Worm (Caenorhabditis elegans): ENCODE measurements around the gene K09F6.9.
"Not testable (repeated sequence)": the region's sequence is repeated elsewhere in the genome, so short reads cannot be mapped to it uniquely, and the experiment has no call there.

The K09F6.9 gene

DNA sequence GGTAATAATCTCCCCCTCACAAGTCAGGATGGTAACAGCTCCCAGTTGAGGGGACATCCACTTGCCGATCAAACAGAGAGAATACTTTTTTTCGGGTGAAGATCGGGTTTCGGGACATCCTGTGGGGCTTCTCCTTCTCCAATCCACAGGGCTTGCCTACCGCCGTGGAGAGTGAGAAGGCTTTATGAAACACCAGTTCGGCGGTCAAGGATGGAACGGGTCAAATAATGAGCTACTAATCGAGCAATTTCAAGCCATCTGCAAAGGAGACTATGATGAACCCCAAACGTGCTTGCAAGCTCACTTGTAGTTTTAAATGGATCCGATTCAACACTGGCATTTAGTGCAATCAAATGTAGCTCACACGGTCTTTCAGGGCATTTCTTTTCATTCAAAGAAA lies 2.2 kb upstream of the K09F6.9 start:
- TF ChIP-seq pag-3 (tag; optimal IDR thresholded peaks at IDR 0.05; ENCODE audit: borderline replicate concordance) (no peak), ceh-19 (GFP tag; optimal IDR thresholded peaks at IDR 0.05) (no peak)

DNA sequence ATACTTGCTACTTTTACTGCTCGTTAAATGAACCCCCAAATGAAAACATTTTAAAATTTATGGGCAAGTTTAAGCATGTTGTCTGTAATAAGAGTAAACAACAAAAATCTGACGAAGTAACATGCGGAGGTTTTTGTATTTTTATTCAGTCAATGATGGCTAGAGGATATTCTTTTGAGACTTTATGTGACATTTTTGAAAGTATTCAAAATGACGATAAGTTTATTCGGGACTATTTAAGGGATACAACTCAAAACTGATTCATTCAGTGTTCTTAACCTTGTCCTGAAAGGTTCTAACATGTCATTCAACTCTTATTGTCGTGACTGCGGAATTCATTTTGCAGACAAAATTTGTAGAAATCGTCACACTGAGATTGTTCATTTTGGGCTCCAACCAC lies 2.7 kb downstream of the K09F6.9 start, which contains the start of gene K09F6.11:
TSS of gene K09F6.11 (plus strand) at position 301 of the 400 bp plus-strand sequence.
- TF ChIP-seq hlh-8 (tag; optimal IDR thresholded peaks at IDR 0.05) (no peak), ceh-2 (tag; optimal IDR thresholded peaks at IDR 0.05) (no peak), tbx-2 (tag; optimal IDR thresholded peaks at IDR 0.05) (no peak), C08G9.2 (tag; optimal IDR thresholded peaks at IDR 0.05) (no peak), sox-2 (GFP tag; IDR thresholded peaks at IDR 0.05) (no peak), hlh-15 (tag; optimal IDR thresholded peaks at IDR 0.05) (no peak)

DNA sequence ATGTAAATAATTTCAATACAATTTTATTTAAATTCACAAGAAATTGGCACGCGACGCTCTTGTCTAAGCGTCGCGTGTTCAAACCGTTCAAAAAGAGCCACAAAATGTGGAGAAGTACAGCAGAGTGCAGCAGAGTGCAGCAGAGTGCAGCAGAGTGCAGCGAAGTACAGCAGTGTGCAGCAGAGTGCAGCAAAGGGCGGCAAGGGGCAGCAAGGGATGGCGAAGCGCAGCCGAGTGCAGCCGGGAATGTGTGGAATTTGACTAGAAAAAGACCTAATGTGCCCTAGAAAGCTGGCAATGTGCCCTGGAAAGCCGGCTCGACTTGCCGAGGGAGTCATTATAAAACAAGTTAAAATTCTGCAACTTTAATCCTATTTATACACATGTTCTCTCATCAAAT lies 3.2 kb downstream of the K09F6.9 start, which contains the start of gene K09F6.6:
TSS of gene K09F6.6 (minus strand) at position 43 of the 400 bp plus-strand sequence.
- TF ChIP-seq gmeb-2 (tag; optimal IDR thresholded peaks at IDR 0.05) (no peak), sox-2 (GFP tag; IDR thresholded peaks at IDR 0.05) (no peak), pqm-1 (tag; optimal IDR thresholded peaks at IDR 0.05) (no peak), che-1 (tag; optimal IDR thresholded peaks at IDR 0.05) (no peak), ceh-30 (tag; optimal IDR thresholded peaks at IDR 0.05) (no peak)

DNA sequence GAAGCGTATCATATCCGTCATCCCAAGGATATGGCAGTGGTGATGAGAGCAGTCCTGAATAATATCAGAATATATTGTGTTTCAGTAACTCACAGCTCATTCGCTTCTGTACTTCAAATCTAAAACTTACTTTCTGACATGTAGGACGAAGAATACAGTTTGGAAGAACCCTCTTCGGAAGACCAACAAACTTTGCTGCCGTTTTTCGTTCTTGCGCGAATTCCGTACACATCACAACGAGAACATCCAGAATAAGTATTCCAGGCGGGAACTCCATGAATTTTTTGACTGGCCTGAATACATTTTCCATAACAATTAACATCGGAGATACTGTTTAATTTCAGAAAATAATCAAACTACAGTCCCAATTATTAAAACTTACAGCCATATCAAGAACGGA lies 5.1 kb downstream of the K09F6.9 start, which contains the start of gene K09F6.15:
TSS of gene K09F6.15 (minus strand) at position 101 of the 400 bp plus-strand sequence.
- TF ChIP-seq mec-3 (tag; optimal IDR thresholded peaks at IDR 0.05; ENCODE audit: borderline replicate concordance) (no peak), zip-5 (tag; optimal IDR thresholded peaks at IDR 0.05) (no peak), pqm-1 (tag; optimal IDR thresholded peaks at IDR 0.05) (no peak), K02D7.2 (tag; optimal IDR thresholded peaks at IDR 0.05) (no peak), ceh-14 (tag; optimal IDR thresholded peaks at IDR 0.05) (no peak), fax-1 (tag; optimal IDR thresholded peaks at IDR 0.05) (no peak), hlh-30 (tag; optimal IDR thresholded peaks at IDR 0.05; ENCODE audit: insufficient read depth) (no peak), syd-9 (tag; optimal IDR thresholded peaks at IDR 0.05) (no peak)

DNA sequence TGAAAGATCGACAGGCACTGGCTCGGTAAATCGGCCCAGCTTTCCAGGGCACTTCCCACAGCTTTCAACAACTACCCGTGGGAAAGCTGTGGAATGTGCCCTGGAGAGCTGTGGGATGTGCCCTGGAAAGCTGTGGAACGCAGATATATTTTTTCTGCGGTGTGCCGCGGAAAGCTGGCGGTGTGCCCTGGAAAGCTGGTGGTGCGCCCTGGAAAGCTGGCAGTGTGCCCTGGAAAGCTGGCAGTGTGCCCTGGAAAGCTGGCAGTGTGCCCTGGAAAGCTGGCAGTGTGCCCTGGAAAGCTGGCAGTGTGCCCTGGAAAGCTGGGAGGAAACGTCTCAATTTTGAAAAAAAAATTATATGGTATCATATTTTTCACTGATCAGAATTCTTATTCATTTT lies 8.7 kb downstream of the K09F6.9 start:
- TF ChIP-seq ceh-24 (tag; optimal IDR thresholded peaks at IDR 0.05) (no peak), hlh-6 (tag; optimal IDR thresholded peaks at IDR 0.05) (peak; percentile 15)

DNA sequence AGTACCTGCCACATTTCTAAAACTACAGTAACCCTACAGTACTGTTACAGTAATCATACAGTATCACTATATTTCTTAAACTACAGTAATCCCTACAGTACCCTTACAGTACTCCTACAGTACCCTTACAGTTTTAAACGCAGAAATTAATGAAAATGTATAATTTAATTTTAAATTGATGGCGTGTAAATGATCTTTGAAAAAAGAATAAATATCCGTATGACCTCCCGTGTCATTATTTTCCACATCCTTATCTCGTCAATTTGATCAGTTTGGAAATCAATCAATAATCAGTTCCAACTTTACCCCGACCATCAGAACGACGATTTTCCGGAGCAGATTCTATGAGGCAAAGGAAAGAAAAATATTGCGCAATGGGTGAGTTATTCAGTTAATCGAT lies 27.6 kb downstream of the K09F6.9 start, which contains the start of gene K09F6.3:
TSS of gene K09F6.3 (plus strand) at position 301 of the 400 bp plus-strand sequence.
- TF ChIP-seq dmd-4 (tag; optimal IDR thresholded peaks at IDR 0.05; ENCODE audit: borderline replicate concordance); ceh-14 (tag; optimal IDR thresholded peaks at IDR 0.05); pha-4 (tag; optimal IDR thresholded peaks at IDR 0.05): not testable (repeated sequence)

DNA sequence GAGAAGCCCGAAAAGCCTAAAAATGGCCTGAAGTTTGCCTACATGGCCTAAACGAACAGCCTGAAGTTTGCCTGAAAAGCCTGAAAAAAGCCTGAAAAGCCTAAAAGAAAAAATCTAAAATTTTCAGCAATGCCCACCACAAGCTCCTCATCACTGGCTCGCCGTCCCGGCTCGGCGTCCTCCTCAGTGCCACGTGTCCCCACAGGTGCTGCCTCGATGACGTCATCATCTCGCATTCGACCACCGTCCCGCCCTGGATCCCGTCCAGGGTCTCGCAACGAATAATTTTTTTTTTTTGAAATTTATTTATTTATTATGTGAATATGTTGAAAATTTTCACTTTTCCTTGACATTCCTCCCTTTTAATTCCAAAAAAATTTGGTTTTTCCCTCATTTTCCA lies 28.8 kb downstream of the K09F6.9 start:
- TF ChIP-seq C08G9.2 (tag; optimal IDR thresholded peaks at IDR 0.05) (no peak), ceh-6 (GFP tag; optimal IDR thresholded peaks at IDR 0.05) (no peak), pros-1 (tag; optimal IDR thresholded peaks at IDR 0.05) (no peak), ceh-9 (tag; optimal IDR thresholded peaks at IDR 0.05) (no peak), nhr-232 (tag; optimal IDR thresholded peaks at IDR 0.05) (no peak), pqm-1 (tag; optimal IDR thresholded peaks at IDR 0.05) (no peak), ceh-45 (GFP tag; IDR thresholded peaks at IDR 0.05) (no peak), ttx-3 (tag; optimal IDR thresholded peaks at IDR 0.05) (no peak), fax-1 (tag; optimal IDR thresholded peaks at IDR 0.05) (no peak), unc-86 (tag; optimal IDR thresholded peaks at IDR 0.05) (no peak), eyg-1 (tag; optimal IDR thresholded peaks at IDR 0.05) (no peak), ceh-30 (tag; optimal IDR thresholded peaks at IDR 0.05) (no peak), hlh-6 (tag; optimal IDR thresholded peaks at IDR 0.05) (no peak), gmeb-2 (tag; optimal IDR thresholded peaks at IDR 0.05) (no peak), rnt-1 (tag; optimal IDR thresholded peaks at IDR 0.05) (no peak), sox-2 (GFP tag; IDR thresholded peaks at IDR 0.05) (no peak), fkh-10 (GFP tag; optimal IDR thresholded peaks at IDR 0.05) (no peak), ceh-22 (tag; optimal IDR thresholded peaks at IDR 0.05) (no peak), ama-1 (optimal IDR thresholded peaks at IDR 0.05) (no peak), dmd-4 (tag; optimal IDR thresholded peaks at IDR 0.05; ENCODE audit: borderline replicate concordance) (no peak)

All from whole organism, late embryonic.